Worm (Caenorhabditis elegans) whole organism, L1 larva: ENCODE results near the gene eif-2D.

Source experiments
- C04F5.9 ChIP-seq: sonication (generic microtip); optimal IDR thresholded peaks from 2 replicates; lab custom pipeline; 2016; ENCODE audit warnings: missing genetic modification characterization, missing compliant biosample characterization
- C16A3.4 ChIP-seq: fragments of 150-350 bp; optimal IDR thresholded peaks from 2 replicates; lab custom pipeline; 2014; ENCODE audit warnings: missing biosample characterization, missing genetic modification characterization
- C34B4.2 ChIP-seq: sonication (generic microtip); optimal IDR thresholded peaks from 2 replicates; lab custom pipeline; 2017; ENCODE audit warnings: mild to moderate bottlenecking, missing genetic modification characterization, missing compliant biosample characterization
- aha-1 ChIP-seq: fragments of 150-350 bp; optimal IDR thresholded peaks from 2 replicates; lab custom pipeline; 2014; ENCODE audit warnings: missing biosample characterization, missing genetic modification characterization
- blmp-1 ChIP-seq: fragments of 150-350 bp; optimal IDR thresholded peaks from 2 replicates; lab custom pipeline; 2014; ENCODE audit warnings: missing biosample characterization, missing genetic modification characterization
- ceh-90 ChIP-seq: sonication (generic microtip); optimal IDR thresholded peaks from 2 replicates; lab custom pipeline; 2016; ENCODE audit warnings: missing genetic modification characterization, missing compliant biosample characterization
- ces-1 ChIP-seq: fragments of 150-350 bp; optimal IDR thresholded peaks from 2 replicates; lab custom pipeline; 2014; ENCODE audit warnings: missing biosample characterization, missing genetic modification reagents, missing genetic modification characterization
- dpl-1 ChIP-seq, 3 experiments: fragments of 150-350 bp in 2 of 3; sonication (generic microtip) in 1 of 3; optimal IDR thresholded peaks; 2 replicates each; lab custom pipeline; 2014 to 2017; ENCODE audit warnings: missing biosample characterization in 3 of 3, missing genetic modification characterization in 3 of 3, missing genetic modification reagents in 3 of 3
- efl-1 ChIP-seq, 4 experiments: fragments of 150-350 bp; optimal IDR thresholded peaks in 3 of 4; peaks in 1 of 4; 1 replicate in 1 of 4; 2 replicates in 3 of 4; lab custom pipeline; 2014; ENCODE audit warnings: missing biosample characterization in 2 of 4, missing genetic modification characterization in 2 of 4, missing genetic modification reagents in 2 of 4
- egl-27 ChIP-seq, 2 experiments: fragments of 150-350 bp in 1 of 2; sonication (generic microtip); optimal IDR thresholded peaks; 3 replicates each; lab custom pipeline; 2017 to 2018; ENCODE audit warnings: missing biosample characterization in 2 of 2, missing genetic modification characterization in 2 of 2, missing genetic modification reagents in 2 of 2
- hlh-17 ChIP-seq: fragments of 200-800 bp; sonication (Bioruptor generic); optimal IDR thresholded peaks from 2 replicates; lab custom pipeline; 2018; ENCODE audit warnings: missing genetic modification characterization, mild to moderate bottlenecking, missing compliant biosample characterization, moderate library complexity, borderline replicate concordance
- irx-1 ChIP-seq: sonication (generic microtip); optimal IDR thresholded peaks from 2 replicates; lab custom pipeline; 2016; ENCODE audit warnings: missing genetic modification characterization, missing compliant biosample characterization
- lin-14 ChIP-seq: fragments of 200-800 bp; sonication (Bioruptor generic); optimal IDR thresholded peaks from 2 replicates; lab custom pipeline; 2018; ENCODE audit warnings: mild to moderate bottlenecking, missing genetic modification characterization, moderate library complexity, missing compliant biosample characterization
- lin-39 ChIP-seq: fragments of 150-350 bp; optimal IDR thresholded peaks from 2 replicates; lab custom pipeline; 2014; ENCODE audit warnings: missing biosample characterization, missing genetic modification reagents, missing genetic modification characterization
- lir-3 ChIP-seq: sonication (generic microtip); optimal IDR thresholded peaks from 2 replicates; lab custom pipeline; 2016; ENCODE audit warnings: mild to moderate bottlenecking, missing genetic modification characterization, moderate library complexity, missing compliant biosample characterization; ENCODE audit not compliant: poor library complexity
- nhr-237 ChIP-seq: fragments of 150-350 bp; optimal IDR thresholded peaks from 2 replicates; lab custom pipeline; 2014; ENCODE audit warnings: missing biosample characterization, missing genetic modification characterization
- nhr-28 ChIP-seq: fragments of 150-350 bp; optimal IDR thresholded peaks from 2 replicates; lab custom pipeline; 2014; ENCODE audit warnings: missing biosample characterization, missing genetic modification characterization
- nhr-77 ChIP-seq: fragments of 150-350 bp; optimal IDR thresholded peaks from 2 replicates; lab custom pipeline; 2014; ENCODE audit warnings: missing biosample characterization, missing genetic modification characterization
- nhr-85 ChIP-seq: sonication (generic microtip); peaks from one replicate; lab custom pipeline; 2016; ENCODE audit warnings: missing genetic modification characterization, inconsistent platforms, missing compliant biosample characterization
- nhr-90 ChIP-seq: sonication (generic microtip); optimal IDR thresholded peaks from 2 replicates; lab custom pipeline; 2016; ENCODE audit warnings: mild to moderate bottlenecking, missing genetic modification characterization, missing compliant biosample characterization; ENCODE audit not compliant: poor library complexity
- snpc-4 ChIP-seq: fragments of 150-350 bp; optimal IDR thresholded peaks from 2 replicates; lab custom pipeline; 2014; ENCODE audit warnings: missing biosample characterization, missing genetic modification characterization
- sox-4 ChIP-seq: sonication (generic microtip); optimal IDR thresholded peaks from 2 replicates; lab custom pipeline; 2016; ENCODE audit warnings: missing genetic modification characterization, missing compliant biosample characterization
- sptf-1 ChIP-seq: fragments of 150-350 bp; optimal IDR thresholded peaks from 2 replicates; lab custom pipeline; 2014; ENCODE audit warnings: missing biosample characterization, missing genetic modification characterization
- unc-130 ChIP-seq: fragments of 150-350 bp; optimal IDR thresholded peaks from 2 replicates; lab custom pipeline; 2017; ENCODE audit warnings: missing biosample characterization, missing genetic modification characterization, inconsistent platforms
- unc-86 ChIP-seq: sonication (generic microtip); optimal IDR thresholded peaks from 2 replicates; lab custom pipeline; 2016; ENCODE audit warnings: missing genetic modification characterization, missing compliant biosample characterization
- ztf-11 ChIP-seq, 2 experiments: sonication (generic microtip); optimal IDR thresholded peaks; 2 replicates each; lab custom pipeline; 2016 to 2017; ENCODE audit warnings: missing genetic modification characterization in 2 of 2, missing biosample characterization in 1 of 2, missing compliant biosample characterization in 1 of 2

The eif-2D gene

ce11 chrII:5735744-5736143, 44.2 kb downstream of the eif-2D start:
- TF ChIP-seq blmp-1 (tag; lab: Kevin White, UChicago) (peak; percentile 30), nhr-85 (tag; lab: Kevin White, UChicago) (peak; percentile 45), sptf-1 (tag; lab: Kevin White, UChicago) (no peak), C16A3.4 (no peak), egl-27 (tag; optimal IDR thresholded peaks at IDR 0.05; lab: Kevin White, UChicago) (no peak), sox-4 (tag; lab: Kevin White, UChicago) (no peak)

ce11 chrII:5736599-5736998, 45.1 kb downstream of the eif-2D start:
- TF ChIP-seq snpc-4 (tag; lab: Kevin White, UChicago) (no peak), unc-86 (peak; percentile 23)

- TF ChIP-seq nhr-90 (tag; lab: Kevin White, UChicago) (no peak), nhr-77 (tag; lab: Kevin White, UChicago) (no peak), efl-1 (optimal IDR thresholded peaks at IDR 0.05; lab: Kevin White, UChicago) (no peak), efl-1 (GFP tag; optimal IDR thresholded peaks at IDR 0.05 in 1 of 2; lab: Kevin White, UChicago) (peak in 1 of 2 experiments; percentile 17), ztf-11 (tag; optimal IDR thresholded peaks at IDR 0.05; lab: Kevin White, UChicago) (no peak), C04F5.9 (tag; lab: Kevin White, UChicago) (no peak), C34B4.2 (tag; lab: Kevin White, UChicago) (no peak)
Observed at ce11 chrII:5738795-5739194, 47.3 kb downstream of the eif-2D start, which contains the start of gene hlh-14. Gene hlh-14 (minus strand): TSS chrII:5738895.

ce11 chrII:5742767-5743166, 51.2 kb downstream of the eif-2D start:
- TF ChIP-seq ces-1 (GFP tag; lab: Kevin White, UChicago) (no peak), nhr-237 (no peak), ceh-90 (tag; lab: Kevin White, UChicago) (no peak), egl-27 (tag; optimal IDR thresholded peaks at IDR 0.05; lab: Kevin White, UChicago) (no peak), aha-1 (tag; lab: Kevin White, UChicago) (no peak), hlh-17 (GFP tag; lab: Kevin White, UChicago) (no peak), irx-1 (tag; lab: Kevin White, UChicago) (no peak), nhr-85 (tag; lab: Kevin White, UChicago) (no peak), lir-3 (tag; lab: Kevin White, UChicago) (no peak), efl-1 (optimal IDR thresholded peaks at IDR 0.05; lab: Kevin White, UChicago) (no peak), efl-1 (GFP tag; optimal IDR thresholded peaks at IDR 0.05 in 1 of 2; lab: Kevin White, UChicago) (no peak), lin-14 (no peak), sox-4 (tag; lab: Kevin White, UChicago) (no peak), unc-130 (tag; lab: Kevin White, UChicago) (no peak), lin-39 (tag; lab: Kevin White, UChicago) (no peak), nhr-28 (no peak), C04F5.9 (tag; lab: Kevin White, UChicago) (no peak), dpl-1 (GFP tag; optimal IDR thresholded peaks at IDR 0.05; lab: Kevin White, UChicago) (no peak)
